Fruit fly (Drosophila melanogaster) whole organism, adult: ENCODE measurements around the gene Tasp1.

Experiments
- CG11617 ChIP-seq: fragments of 200-800 bp; sonication (Bioruptor generic); optimal IDR thresholded peaks from 2 replicates; lab custom pipeline; 2017; ENCODE audit warnings: mild to moderate bottlenecking, missing biosample characterization, missing genetic modification reagents, missing genetic modification characterization
- CG12768 ChIP-seq: fragments of 200-800 bp; sonication (Bioruptor generic); optimal IDR thresholded peaks from 2 replicates; lab custom pipeline; 2017; ENCODE audit warnings: missing biosample characterization, missing genetic modification characterization, mild to moderate bottlenecking, moderate library complexity, missing genetic modification reagents
- CG14711 ChIP-seq: fragments of 200-800 bp; sonication (Bioruptor generic); optimal IDR thresholded peaks from 2 replicates; lab custom pipeline; 2018; ENCODE audit warnings: missing biosample characterization, mild to moderate bottlenecking, missing genetic modification characterization, moderate library complexity
- CG1620 ChIP-seq: fragments of 200-800 bp; sonication (Bioruptor generic); optimal IDR thresholded peaks from 2 replicates; lab custom pipeline; 2016; ENCODE audit warnings: missing biosample characterization, missing genetic modification characterization
- CG33017 ChIP-seq: fragments of 200-800 bp; sonication (Bioruptor generic); optimal IDR thresholded peaks from 2 replicates; lab custom pipeline; 2018; ENCODE audit warnings: missing biosample characterization, mild to moderate bottlenecking, missing genetic modification characterization, moderate library complexity
- CG5204 ChIP-seq: fragments of 200-800 bp; sonication (Bioruptor generic); optimal IDR thresholded peaks from 2 replicates; lab custom pipeline; 2016; ENCODE audit warnings: missing biosample characterization, missing genetic modification characterization
- CG7045 ChIP-seq: fragments of 200-800 bp; sonication (Bioruptor generic); optimal IDR thresholded peaks from 2 replicates; lab custom pipeline; 2017; ENCODE audit warnings: missing biosample characterization, mild to moderate bottlenecking, missing genetic modification characterization
- CG7101 ChIP-seq: fragments of 200-800 bp; sonication (Bioruptor generic); optimal IDR thresholded peaks from 2 replicates; lab custom pipeline; 2018; ENCODE audit warnings: missing biosample characterization, mild to moderate bottlenecking, missing genetic modification characterization, moderate library complexity
- Clk ChIP-seq: fragments of 200-800 bp; sonication (Bioruptor generic); optimal IDR thresholded peaks from 2 replicates; lab custom pipeline; 2017; ENCODE audit warnings: missing biosample characterization, missing genetic modification characterization
- Crg-1 ChIP-seq: fragments of 200-800 bp; sonication (Bioruptor generic); optimal IDR thresholded peaks from 2 replicates; lab custom pipeline; 2016; ENCODE audit warnings: missing biosample characterization, missing genetic modification characterization
- Hr96 ChIP-seq: fragments of 200-800 bp; sonication (Bioruptor generic); optimal IDR thresholded peaks from 2 replicates; lab custom pipeline; 2016; ENCODE audit warnings: missing biosample characterization, missing genetic modification characterization
- Mnt ChIP-seq: fragments of 200-800 bp; sonication (Bioruptor generic); optimal IDR thresholded peaks from 2 replicates; lab custom pipeline; 2016; ENCODE audit warnings: missing biosample characterization, mild to moderate bottlenecking, missing genetic modification characterization
- bab1 ChIP-seq: fragments of 200-800 bp; sonication (Bioruptor generic); optimal IDR thresholded peaks from 3 replicates; lab custom pipeline; 2019; ENCODE audit warnings: missing biosample characterization, mild to moderate bottlenecking, missing genetic modification characterization, moderate library complexity
- cic ChIP-seq: fragments of 200-800 bp; sonication (Bioruptor generic); optimal IDR thresholded peaks from 2 replicates; lab custom pipeline; 2017; ENCODE audit warnings: missing biosample characterization, mild to moderate bottlenecking, missing genetic modification characterization, moderate library complexity
- cnc ChIP-seq, 2 experiments: fragments of >200 bp; optimal IDR thresholded peaks; 2 replicates each; lab custom pipeline; 2017
- kay ChIP-seq: fragments of 200-800 bp; sonication (Bioruptor generic); peaks from one replicate; lab custom pipeline; 2016; ENCODE audit warnings: missing biosample characterization, missing genetic modification characterization, borderline replicate concordance
- ovo ChIP-seq: fragments of 200-800 bp; sonication (Bioruptor generic); optimal IDR thresholded peaks from 2 replicates; lab custom pipeline; 2016; ENCODE audit warnings: missing biosample characterization, missing genetic modification characterization
- pad ChIP-seq: fragments of 200-800 bp; sonication (Bioruptor generic); optimal IDR thresholded peaks from 3 replicates; lab custom pipeline; 2017; ENCODE audit warnings: missing biosample characterization, missing genetic modification characterization, mild to moderate bottlenecking, moderate library complexity, missing genetic modification reagents
- tj ChIP-seq: fragments of 200-800 bp; sonication (Bioruptor generic); optimal IDR thresholded peaks from 3 replicates; lab custom pipeline; 2017; ENCODE audit warnings: missing biosample characterization, mild to moderate bottlenecking, missing genetic modification characterization, moderate library complexity
- toe ChIP-seq: fragments of 200-800 bp; sonication (Bioruptor generic); optimal IDR thresholded peaks from 2 replicates; lab custom pipeline; 2016; ENCODE audit warnings: missing biosample characterization, missing genetic modification characterization

Gene Tasp1

dm6 chr3L:16083693-16084092, 3.6 kb downstream of the Tasp1 start, which contains the start of gene CG13075:
Gene CG13075, plus strand, starts transcription at chr3L:16083993.
- TF ChIP-seq CG11617 (GFP tag; lab: Kevin White, UChicago) (no peak), kay (no peak), Crg-1 (no peak), cnc (optimal IDR thresholded peaks at IDR 0.05; lab: Kevin White, UChicago) (no peak)

dm6 chr3L:16082251-16082650, 5.1 kb downstream of the Tasp1 start, which contains the start of gene CG33258:
Gene CG33258, plus strand, starts transcription at chr3L:16082551.
- TF ChIP-seq CG7101 (tag; lab: Kevin White, UChicago) = no peak
- TF ChIP-seq Clk (GFP tag; lab: Kevin White, UChicago) = no peak
- no peak for TF ChIP-seq ovo (GFP tag; lab: Kevin White, UChicago)
- no peak for TF ChIP-seq CG12768
- TF ChIP-seq toe (GFP tag; lab: Kevin White, UChicago) = no peak
- no peak for TF ChIP-seq CG7045
- TF ChIP-seq Crg-1 = no peak
- TF ChIP-seq CG1620 (GFP tag; lab: Kevin White, UChicago) = no peak
- no peak for TF ChIP-seq pad (GFP tag; lab: Kevin White, UChicago)
- no peak for TF ChIP-seq Mnt (GFP tag; lab: Kevin White, UChicago)
- no peak for TF ChIP-seq tj (GFP tag; lab: Kevin White, UChicago)

dm6 chr3L:16060806-16061600, 26.3 kb downstream of the Tasp1 start:
- TF ChIP-seq CG12768 = peak; percentile 3
- TF ChIP-seq pad (GFP tag; lab: Kevin White, UChicago) = no peak
- TF ChIP-seq CG11617 (GFP tag; lab: Kevin White, UChicago) = peak; percentile 1
- TF ChIP-seq CG7101 (tag; lab: Kevin White, UChicago) = no peak

dm6 chr3L:16056101-16056891, 31.0 kb downstream of the Tasp1 start:
- TF ChIP-seq tj (GFP tag; lab: Kevin White, UChicago) = no peak
- no peak for TF ChIP-seq toe (GFP tag; lab: Kevin White, UChicago)
- TF ChIP-seq kay = peak; percentile 13
- no peak for TF ChIP-seq CG5204 (GFP tag; lab: Kevin White, UChicago)
- no peak for TF ChIP-seq CG12768

- TF ChIP-seq CG14711 (tag; lab: Kevin White, UChicago) (peak; percentile 2), CG5204 (GFP tag; lab: Kevin White, UChicago) (no peak), cic (GFP tag; lab: Kevin White, UChicago) (no peak), Hr96 (no peak), CG33017 (tag; lab: Kevin White, UChicago) (no peak), CG7101 (tag; lab: Kevin White, UChicago) (no peak), tj (GFP tag; lab: Kevin White, UChicago) (no peak), CG7045 (no peak), kay (no peak), CG12768 (peak; percentile 38)
These were observed 33.2 kb downstream of the Tasp1 start for dm6 chr3L:16054095-16054494.

- TF ChIP-seq pad (GFP tag; lab: Kevin White, UChicago) = no peak
- TF ChIP-seq ovo (GFP tag; lab: Kevin White, UChicago) = no peak
- no peak for TF ChIP-seq CG7045
These were observed 34.2 kb downstream of the Tasp1 start for dm6 chr3L:16053026-16053556.

dm6 chr3L:16052145-16053025, 34.9 kb downstream of the Tasp1 start:
- no peak for TF ChIP-seq CG7101 (tag; lab: Kevin White, UChicago)
- peak; percentile 42 for TF ChIP-seq kay
- TF ChIP-seq Clk (GFP tag; lab: Kevin White, UChicago) = no peak
- no peak for TF ChIP-seq bab1 (GFP tag; lab: Kevin White, UChicago)
- peak; percentile 94 for TF ChIP-seq CG12768
- no peak for TF ChIP-seq CG7045
- no peak for TF ChIP-seq ovo (GFP tag; lab: Kevin White, UChicago)
- no peak for TF ChIP-seq CG14711 (tag; lab: Kevin White, UChicago)
- TF ChIP-seq Mnt (GFP tag; lab: Kevin White, UChicago) = no peak
- no peak for TF ChIP-seq cnc (optimal IDR thresholded peaks at IDR 0.05; lab: Kevin White, UChicago)
- no peak for TF ChIP-seq CG33017 (tag; lab: Kevin White, UChicago)
- TF ChIP-seq tj (GFP tag; lab: Kevin White, UChicago) = peak; percentile 17
- no peak for TF ChIP-seq CG1620 (GFP tag; lab: Kevin White, UChicago)
- no peak for TF ChIP-seq pad (GFP tag; lab: Kevin White, UChicago)
- TF ChIP-seq cic (GFP tag; lab: Kevin White, UChicago) = peak; percentile 63
